Worm (Caenorhabditis elegans): ENCODE measurements around the gene Y39H10A.1.

Y39H10A.1 gene

ce11 chrV:3814009-3814408, 47.0 kb downstream of the Y39H10A.1 start:
- TF ChIP-seq unc-62 (GFP tag; optimal IDR thresholded peaks at IDR 0.05), result no peak

- TF ChIP-seq unc-62 (GFP tag; optimal IDR thresholded peaks at IDR 0.05), result no peak
These were observed 47.9 kb downstream of the Y39H10A.1 start, which contains the start of gene H10D18.1 for ce11 chrV:3814938-3815337. Gene H10D18.1 (plus strand): TSS chrV:3815214.
